Worm (Caenorhabditis elegans) whole organism, young adult: Measurements from ENCODE around the gene ubxn-5.

Experiments used
- B0261.1 ChIP-seq: sonication (generic microtip); optimal IDR thresholded peaks from 2 replicates; lab custom pipeline; 2016; ENCODE audit warnings: mild to moderate bottlenecking, missing genetic modification characterization, moderate library complexity, missing compliant biosample characterization
- D2030.7 ChIP-seq: fragments of 200-800 bp; sonication (Bioruptor generic); IDR thresholded peaks from 2 replicates; pipeline ENCODE4 v1.3.6; 2022; ENCODE audit warnings: missing genetic modification reagents, missing genetic modification characterization, missing compliant biosample characterization
- F23B12.7 ChIP-seq: sonication (generic microtip); optimal IDR thresholded peaks from 2 replicates; lab custom pipeline; 2017; ENCODE audit warnings: missing genetic modification characterization, mild to moderate bottlenecking, missing compliant biosample characterization, antibody characterized with exemption, moderate library complexity; ENCODE audit not compliant: insufficient read depth
- F33H1.4 ChIP-seq: fragments of 200-800 bp; sonication (Bioruptor generic); IDR thresholded peaks from 2 replicates; pipeline ENCODE4 v1.3.6; 2022; ENCODE audit warnings: missing genetic modification reagents, missing genetic modification characterization, missing compliant biosample characterization
- F55B11.4 ChIP-seq: sonication (generic microtip); optimal IDR thresholded peaks from 2 replicates; lab custom pipeline; 2016; ENCODE audit warnings: missing compliant biosample characterization, missing genetic modification characterization, borderline replicate concordance; ENCODE audit not compliant: insufficient read depth
- Y53G8AR.9 ChIP-seq: fragments of 200-800 bp; sonication (Bioruptor generic); conservative IDR thresholded peaks from 2 replicates; pipeline ENCODE4 v1.3.6; 2022; ENCODE audit warnings: missing genetic modification reagents, missing genetic modification characterization, missing compliant biosample characterization
- Y67H2A.10 ChIP-seq: fragments of 200-800 bp; sonication (Bioruptor generic); conservative IDR thresholded peaks from 2 replicates; pipeline ENCODE4 v1.3.6; 2022; ENCODE audit warnings: missing genetic modification reagents, missing genetic modification characterization, missing compliant biosample characterization
- Y79H2A.3 ChIP-seq: fragments of 200-800 bp; sonication (Bioruptor generic); conservative IDR thresholded peaks from 2 replicates; pipeline ENCODE4 v1.3.6; 2022; ENCODE audit warnings: missing genetic modification reagents, missing genetic modification characterization, missing compliant biosample characterization
- akir-1 ChIP-seq: fragments of 200-800 bp; sonication (Bioruptor generic); optimal IDR thresholded peaks from 2 replicates; lab custom pipeline; 2018; ENCODE audit warnings: mild to moderate bottlenecking, missing genetic modification characterization, moderate library complexity, missing compliant biosample characterization
- attf-5 ChIP-seq: fragments of 200-800 bp; sonication (Bioruptor generic); optimal IDR thresholded peaks from 2 replicates; lab custom pipeline; 2018; ENCODE audit warnings: mild to moderate bottlenecking, missing genetic modification characterization, missing compliant biosample characterization
- ccch-3 ChIP-seq: fragments of 200-800 bp; sonication (Bioruptor generic); optimal IDR thresholded peaks from 2 replicates; lab custom pipeline; 2018; ENCODE audit warnings: mild to moderate bottlenecking, missing genetic modification characterization, missing compliant biosample characterization
- cebp-1 ChIP-seq, 2 experiments: fragments of 200-800 bp in 1 of 2; sonication (Bioruptor generic) in 1 of 2; sonication (generic microtip) in 1 of 2; IDR thresholded peaks in 1 of 2; optimal IDR thresholded peaks in 1 of 2; 2 replicates each; pipeline versions ENCODE4 v1.3.6 to Lab custom; 2017 to 2022; ENCODE audit warnings: missing compliant biosample characterization in 2 of 2, missing genetic modification characterization in 2 of 2, mild to moderate bottlenecking in 1 of 2, missing genetic modification reagents in 1 of 2, moderate library complexity in 1 of 2
- ceh-27 ChIP-seq: fragments of 200-800 bp; sonication (Bioruptor generic); optimal IDR thresholded peaks from 2 replicates; lab custom pipeline; 2018; ENCODE audit warnings: mild to moderate bottlenecking, missing genetic modification characterization, moderate library complexity, missing compliant biosample characterization
- ceh-58 ChIP-seq: fragments of 200-800 bp; sonication (Bioruptor generic); IDR thresholded peaks from 2 replicates; pipeline ENCODE4 v1.3.6; 2022; ENCODE audit warnings: missing genetic modification characterization, missing compliant biosample characterization
- ceh-79 ChIP-seq: sonication (generic microtip); optimal IDR thresholded peaks from 2 replicates; lab custom pipeline; 2017; ENCODE audit warnings: mild to moderate bottlenecking, missing genetic modification characterization, missing compliant biosample characterization
- dox-1 ChIP-seq: fragments of 200-800 bp; sonication (Bioruptor generic); IDR thresholded peaks from 2 replicates; pipeline ENCODE4 v1.3.6; 2022; ENCODE audit warnings: missing genetic modification reagents, missing genetic modification characterization, missing compliant biosample characterization
- dpff-1 ChIP-seq: sonication (generic microtip); optimal IDR thresholded peaks from 2 replicates; lab custom pipeline; 2017; ENCODE audit warnings: mild to moderate bottlenecking, missing genetic modification characterization, missing compliant biosample characterization
- ekl-4 ChIP-seq: fragments of 200-800 bp; sonication (Bioruptor generic); IDR thresholded peaks from 2 replicates; pipeline ENCODE4 v1.3.6; 2022; ENCODE audit warnings: missing genetic modification reagents, missing genetic modification characterization, missing compliant biosample characterization
- gei-17 ChIP-seq: fragments of 200-800 bp; sonication (Bioruptor generic); optimal IDR thresholded peaks from 2 replicates; lab custom pipeline; 2018; ENCODE audit warnings: mild to moderate bottlenecking, missing genetic modification characterization, missing compliant biosample characterization
- hmg-20 ChIP-seq: fragments of 200-800 bp; sonication (Bioruptor generic); IDR thresholded peaks from 2 replicates; pipeline ENCODE4 v1.3.6; 2022; ENCODE audit warnings: missing genetic modification reagents, missing genetic modification characterization, missing compliant biosample characterization
- let-526 ChIP-seq: fragments of 200-800 bp; sonication (Bioruptor generic); IDR thresholded peaks from 2 replicates; pipeline ENCODE4 v1.3.6; 2022; ENCODE audit warnings: missing genetic modification reagents, missing genetic modification characterization, missing compliant biosample characterization
- lin-35 ChIP-seq, 3 experiments: fragments of 150-350 bp in 2 of 3; sonication (generic microtip) in 1 of 3; optimal IDR thresholded peaks; 2 replicates each; lab custom pipeline; 2014 to 2018; ENCODE audit warnings: missing biosample characterization in 3 of 3, missing genetic modification characterization in 3 of 3, missing genetic modification reagents in 3 of 3
- lin-40 ChIP-seq: sonication (generic microtip); optimal IDR thresholded peaks from 2 replicates; lab custom pipeline; 2016; ENCODE audit warnings: missing genetic modification characterization, mild to moderate bottlenecking, missing compliant biosample characterization, missing genotype, missing genetic modification reagents
- lin-54 ChIP-seq: fragments of 200-800 bp; sonication (Bioruptor generic); optimal IDR thresholded peaks from 2 replicates; lab custom pipeline; 2018; ENCODE audit warnings: mild to moderate bottlenecking, missing genetic modification characterization, missing compliant biosample characterization
- lsy-27 ChIP-seq: sonication (generic microtip); optimal IDR thresholded peaks from 2 replicates; lab custom pipeline; 2017; ENCODE audit warnings: missing genetic modification characterization, mild to moderate bottlenecking, missing compliant biosample characterization, antibody characterized with exemption, missing genotype, borderline replicate concordance; ENCODE audit not compliant: insufficient read depth
- nfya-2 ChIP-seq: fragments of 200-800 bp; sonication (Bioruptor generic); IDR thresholded peaks from 2 replicates; pipeline ENCODE4 v1.3.6; 2022; ENCODE audit warnings: missing genetic modification reagents, missing genetic modification characterization, missing compliant biosample characterization
- nfyb-1 ChIP-seq: fragments of 200-800 bp; sonication (Bioruptor generic); IDR thresholded peaks from 2 replicates; pipeline ENCODE4 v1.3.6; 2022; ENCODE audit warnings: missing genetic modification reagents, missing genetic modification characterization, missing compliant biosample characterization
- nhr-27 ChIP-seq: fragments of 200-800 bp; sonication (Bioruptor generic); optimal IDR thresholded peaks from 2 replicates; lab custom pipeline; 2018; ENCODE audit warnings: mild to moderate bottlenecking, missing genetic modification characterization, moderate library complexity, missing compliant biosample characterization
- nhr-80 ChIP-seq: sonication (generic microtip); optimal IDR thresholded peaks from 2 replicates; lab custom pipeline; 2016; ENCODE audit warnings: missing genetic modification characterization, missing compliant biosample characterization
- nhr-90 ChIP-seq: sonication (generic microtip); optimal IDR thresholded peaks from 2 replicates; lab custom pipeline; 2016; ENCODE audit warnings: missing genotype, mild to moderate bottlenecking, missing genetic modification characterization, missing compliant biosample characterization
- rpc-1 ChIP-seq, 2 experiments: fragments of 150-350 bp in 1 of 2; sonication (generic microtip) in 1 of 2; optimal IDR thresholded peaks; 2 replicates each; lab custom pipeline; 2014 to 2018; ENCODE audit warnings: missing biosample characterization in 1 of 2, missing genetic modification characterization in 1 of 2, missing genetic modification reagents in 1 of 2, missing genotype in 1 of 2
- sea-2 ChIP-seq: fragments of 200-800 bp; sonication (Bioruptor generic); IDR thresholded peaks from 2 replicates; pipeline ENCODE4 v1.3.6; 2022; ENCODE audit warnings: missing genetic modification characterization, missing compliant biosample characterization
- tlf-1 ChIP-seq: fragments of 200-800 bp; sonication (Bioruptor generic); optimal IDR thresholded peaks from 2 replicates; lab custom pipeline; 2018; ENCODE audit warnings: mild to moderate bottlenecking, missing genetic modification characterization, missing compliant biosample characterization
- unc-130 ChIP-seq: sonication (generic microtip); optimal IDR thresholded peaks from 2 replicates; lab custom pipeline; 2016; ENCODE audit warnings: missing genetic modification reagents, missing genetic modification characterization, missing compliant biosample characterization
- zim-3 ChIP-seq: sonication (generic microtip); optimal IDR thresholded peaks from 2 replicates; lab custom pipeline; 2017; ENCODE audit warnings: mild to moderate bottlenecking, missing genetic modification characterization, moderate library complexity, missing compliant biosample characterization
- ztf-22 ChIP-seq: fragments of 200-800 bp; sonication (Bioruptor generic); optimal IDR thresholded peaks from 2 replicates; lab custom pipeline; 2018; ENCODE audit warnings: mild to moderate bottlenecking, missing genetic modification characterization, moderate library complexity, missing compliant biosample characterization
- ztf-26 ChIP-seq: sonication (generic microtip); optimal IDR thresholded peaks from 2 replicates; lab custom pipeline; 2017; ENCODE audit warnings: missing genetic modification characterization, missing compliant biosample characterization
- ztf-28 ChIP-seq: fragments of 200-800 bp; sonication (Bioruptor generic); IDR thresholded peaks from 2 replicates; pipeline ENCODE4 v1.3.6; 2022; ENCODE audit warnings: missing genetic modification reagents, missing genetic modification characterization, missing compliant biosample characterization

Gene ubxn-5

DNA sequence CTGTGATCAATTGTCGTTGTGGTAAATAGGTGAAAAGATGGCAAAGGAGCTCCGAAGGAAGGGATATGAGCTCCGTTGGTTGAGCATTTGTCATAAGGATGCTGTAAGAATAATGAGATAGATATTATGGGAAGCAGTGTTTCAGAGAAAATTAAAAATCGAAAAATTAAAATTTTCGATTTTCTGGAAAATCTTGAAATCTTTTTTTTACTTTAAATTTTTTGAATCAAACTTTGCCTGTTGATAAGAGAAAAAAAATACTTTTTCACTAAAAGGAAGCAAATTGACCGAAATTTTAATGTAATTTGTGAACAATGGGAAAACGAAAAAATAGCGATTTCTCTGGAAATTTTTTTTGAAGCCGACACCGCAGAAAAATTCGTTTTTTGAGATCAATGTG lies 5.3 kb upstream of the ubxn-5 start, which contains the start of gene mec-15:
Gene mec-15 (minus strand): TSS at position 101 of the 400 bp plus-strand sequence.
- TF ChIP-seq F23B12.7 (no peak), nhr-27 (tag; lab: Kevin White, UChicago) (no peak), Y79H2A.3 (GFP tag; lab: Robert Waterston, UW) (no peak), ccch-3 (GFP tag; lab: Kevin White, UChicago) (no peak), ztf-22 (no peak), Y67H2A.10 (GFP tag; lab: Robert Waterston, UW) (no peak), hmg-20 (GFP tag; lab: Robert Waterston, UW) (no peak), sea-2 (GFP tag; lab: Robert Waterston, UW) (no peak), ekl-4 (GFP tag; lab: Robert Waterston, UW) (no peak), ceh-27 (GFP tag; lab: Kevin White, UChicago) (no peak)

DNA sequence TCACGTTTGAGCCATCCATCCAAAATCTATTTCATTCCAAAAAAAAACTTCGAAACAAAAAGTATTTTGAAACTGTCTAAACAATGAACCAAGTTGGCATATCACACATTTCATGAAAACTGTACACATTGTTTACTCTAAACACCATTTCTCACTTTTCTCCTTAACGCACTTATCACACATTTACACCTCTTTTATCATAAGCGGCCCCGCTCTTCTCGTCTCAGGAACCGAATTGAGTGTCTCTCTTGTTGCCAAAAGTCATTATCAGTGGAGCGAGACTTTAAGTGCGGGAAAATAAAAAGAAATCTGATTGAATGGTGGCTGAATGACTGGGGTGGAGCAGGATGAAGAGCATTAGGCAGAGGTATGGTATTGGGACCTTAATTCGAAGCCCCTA lies 2.4 kb downstream of the ubxn-5 start:
- TF ChIP-seq dox-1 (GFP tag; lab: Robert Waterston, UW) (0 out of 2 replicates have a peak, but pooled peaks have one; percentile 20), Y53G8AR.9 (GFP tag; lab: Robert Waterston, UW) (no peak), unc-130 (GFP tag; lab: Kevin White, UChicago) (no peak), lin-40 (tag; lab: Kevin White, UChicago) (no peak), lin-35 (GFP tag; optimal IDR thresholded peaks at IDR 0.05; lab: Kevin White, UChicago) (no peak), zim-3 (no peak), rpc-1 (optimal IDR thresholded peaks at IDR 0.05; lab: Kevin White, UChicago) (no peak), rpc-1 (tag; optimal IDR thresholded peaks at IDR 0.05; lab: Kevin White, UChicago) (no peak), lsy-27 (tag; lab: Kevin White, UChicago) (no peak), hmg-20 (GFP tag; lab: Robert Waterston, UW) (no peak), attf-5 (GFP tag; lab: Kevin White, UChicago) (no peak), ceh-58 (GFP tag; lab: Robert Waterston, UW) (no peak), let-526 (GFP tag; lab: Robert Waterston, UW) (no peak), nhr-80 (tag; lab: Kevin White, UChicago) (peak; percentile 55), B0261.1 (tag; lab: Kevin White, UChicago) (no peak), D2030.7 (GFP tag; lab: Robert Waterston, UW) (no peak), akir-1 (GFP tag; lab: Kevin White, UChicago) (no peak), tlf-1 (no peak)
- TF ChIP-seq, all 124 proteins: peak for 2

DNA sequence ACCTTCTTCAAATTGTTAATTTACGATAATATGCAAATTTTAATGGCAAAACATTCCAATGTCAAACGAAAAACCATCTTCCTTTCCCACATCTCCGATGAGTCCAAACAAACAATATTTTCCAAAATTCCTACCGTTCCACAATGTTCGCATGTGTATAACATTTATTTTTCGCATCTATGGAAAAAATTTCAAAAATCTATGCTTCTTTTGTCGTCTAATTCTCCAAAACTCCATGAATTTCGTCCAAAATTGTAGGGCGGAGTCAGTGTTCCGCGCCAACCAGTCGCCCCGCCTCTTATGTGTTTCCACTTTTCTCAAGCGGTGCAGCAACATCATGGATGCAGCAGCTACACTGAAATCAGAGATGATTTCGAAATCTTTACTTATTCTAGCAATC lies 3.3 kb downstream of the ubxn-5 start, which contains the start of gene T01E8.8:
Gene T01E8.8 (plus strand): TSS at position 301 of the 400 bp plus-strand sequence.
- TF ChIP-seq akir-1 (GFP tag; lab: Kevin White, UChicago) (no peak), F33H1.4 (no peak), dpff-1 (no peak), nhr-90 (tag; lab: Kevin White, UChicago) (no peak)

- TF ChIP-seq lin-54, result no peak
- no peak for TF ChIP-seq gei-17
- TF ChIP-seq ztf-26 (tag; lab: Kevin White, UChicago), result no peak
- no peak for TF ChIP-seq let-526 (GFP tag; lab: Robert Waterston, UW)
- no peak for TF ChIP-seq nfya-2
- TF ChIP-seq cebp-1 (GFP tag; IDR thresholded peaks at IDR 0.05; lab: Robert Waterston, UW), result no peak
- no peak for TF ChIP-seq cebp-1 (tag; optimal IDR thresholded peaks at IDR 0.05; lab: Kevin White, UChicago)
- no peak for TF ChIP-seq F55B11.4 (tag; lab: Kevin White, UChicago)
- TF ChIP-seq nfyb-1 (GFP tag; lab: Robert Waterston, UW), result no peak
- TF ChIP-seq akir-1 (GFP tag; lab: Kevin White, UChicago), result no peak
- TF ChIP-seq Y79H2A.3 (GFP tag; lab: Robert Waterston, UW), result no peak
- no peak for TF ChIP-seq ceh-79
- TF ChIP-seq ztf-28, result no peak
Measured at ce11 chrII:10227030-10227429, 7.3 kb downstream of the ubxn-5 start, which contains the start of gene srh-135. TSS of gene srh-135 (minus strand) at chrII:10227130.
